Fruit fly (Drosophila melanogaster) whole organism, embryonic: ENCODE results near the gene Sc2.

Experiments
- Adf1 ChIP-seq: fragments of 200-800 bp; sonication (Bioruptor generic); IDR thresholded peaks from 2 replicates; pipeline ENCODE4 v1.3.6; 2022; ENCODE audit warnings: missing biosample characterization, missing genetic modification characterization
- CG1024 ChIP-seq: fragments of 200-800 bp; sonication (Bioruptor generic); IDR thresholded peaks from 2 replicates; pipeline ENCODE4 v1.3.6; 2022; ENCODE audit warnings: missing biosample characterization, missing genetic modification characterization
- CG10321 ChIP-seq: fragments of 200-800 bp; sonication (Bioruptor generic); IDR thresholded peaks from 2 replicates; pipeline ENCODE4 v1.3.6; 2022; ENCODE audit warnings: missing biosample characterization, missing genetic modification characterization
- CG10462 ChIP-seq: fragments of 200-800 bp; sonication (Bioruptor generic); optimal IDR thresholded peaks from 2 replicates; lab custom pipeline; 2016; ENCODE audit warnings: missing biosample characterization, missing genetic modification characterization
- CG11085 ChIP-seq: fragments of 200-800 bp; sonication (Bioruptor generic); IDR thresholded peaks from 2 replicates; pipeline ENCODE4 v1.3.6; 2022; ENCODE audit warnings: missing biosample characterization, missing genetic modification characterization
- CG11723 ChIP-seq: fragments of 200-800 bp; sonication (Bioruptor generic); optimal IDR thresholded peaks from 2 replicates; lab custom pipeline; 2017; ENCODE audit warnings: missing biosample characterization, mild to moderate bottlenecking, missing genetic modification characterization
- CG14965 ChIP-seq: fragments of 200-800 bp; sonication (Bioruptor generic); optimal IDR thresholded peaks from 2 replicates; lab custom pipeline; 2016; ENCODE audit warnings: missing biosample characterization, missing genetic modification characterization, borderline replicate concordance
- CG1647 ChIP-seq: fragments of 200-800 bp; sonication (Bioruptor generic); optimal IDR thresholded peaks from 3 replicates; lab custom pipeline; 2016; ENCODE audit warnings: missing biosample characterization, missing genetic modification characterization
- CG16779 ChIP-seq: fragments of 200-800 bp; sonication (Bioruptor generic); IDR thresholded peaks from 2 replicates; pipeline ENCODE4 v1.3.6; 2022; ENCODE audit warnings: missing biosample characterization, missing genetic modification characterization
- CG18764 ChIP-seq: fragments of 200-800 bp; sonication (Bioruptor generic); optimal IDR thresholded peaks from 3 replicates; lab custom pipeline; 2016; ENCODE audit warnings: missing biosample characterization, missing genetic modification characterization
- CG2120 ChIP-seq: fragments of 200-800 bp; sonication (Bioruptor generic); optimal IDR thresholded peaks from 3 replicates; lab custom pipeline; 2016; ENCODE audit warnings: missing biosample characterization, missing genetic modification characterization
- CG3065 ChIP-seq: fragments of 200-800 bp; sonication (Bioruptor generic); optimal IDR thresholded peaks from 2 replicates; lab custom pipeline; 2016; ENCODE audit warnings: missing biosample characterization, missing genetic modification characterization
- CG32767 ChIP-seq: fragments of 200-800 bp; sonication (Bioruptor generic); IDR thresholded peaks from 2 replicates; pipeline ENCODE4 v1.3.6; 2022; ENCODE audit warnings: missing biosample characterization, missing genetic modification characterization
- CG32772 ChIP-seq: fragments of 200-800 bp; sonication (Bioruptor generic); IDR thresholded peaks from 2 replicates; pipeline ENCODE4 v1.3.6; 2022; ENCODE audit warnings: missing biosample characterization, missing genetic modification characterization
- CG42726 ChIP-seq: fragments of 200-800 bp; sonication (Bioruptor generic); IDR thresholded peaks from 2 replicates; pipeline ENCODE4 v1.3.6; 2022; ENCODE audit warnings: missing biosample characterization, missing genetic modification characterization; ENCODE audit not compliant: partially characterized antibody
- CG4617 ChIP-seq: fragments of 200-800 bp; sonication (Bioruptor generic); optimal IDR thresholded peaks from 3 replicates; lab custom pipeline; 2016; ENCODE audit warnings: missing biosample characterization, missing genetic modification characterization, borderline replicate concordance
- CG6854 ChIP-seq: fragments of 200-800 bp; sonication (Bioruptor generic); optimal IDR thresholded peaks from 3 replicates; lab custom pipeline; 2017; ENCODE audit warnings: missing biosample characterization, mild to moderate bottlenecking, missing genetic modification characterization
- CG7271 ChIP-seq: fragments of 200-800 bp; sonication (Bioruptor generic); optimal IDR thresholded peaks from 2 replicates; lab custom pipeline; 2018; ENCODE audit warnings: missing biosample characterization, mild to moderate bottlenecking, missing genetic modification characterization, moderate library complexity
- Camta ChIP-seq: fragments of 200-800 bp; sonication (Bioruptor generic); optimal IDR thresholded peaks from 2 replicates; lab custom pipeline; 2016; ENCODE audit warnings: missing biosample characterization, missing genetic modification characterization
- D19B ChIP-seq: fragments of 200-800 bp; sonication (Bioruptor generic); optimal IDR thresholded peaks from 2 replicates; lab custom pipeline; 2017; ENCODE audit warnings: missing biosample characterization, mild to moderate bottlenecking, missing genetic modification characterization
- Doc2 ChIP-seq: fragments of 200-800 bp; sonication (Bioruptor generic); IDR thresholded peaks from 2 replicates; pipeline ENCODE4 v1.3.6; 2022; ENCODE audit warnings: missing biosample characterization, missing genetic modification characterization
- GATAe ChIP-seq: fragments of 200-800 bp; sonication (Bioruptor generic); conservative IDR thresholded peaks from 2 replicates; pipeline ENCODE4 v1.3.6; 2022; ENCODE audit warnings: missing biosample characterization, missing genetic modification characterization
- Nf-YA ChIP-seq: fragments of 200-800 bp; sonication (Bioruptor generic); IDR thresholded peaks from 2 replicates; pipeline ENCODE4 v1.3.6; 2022; ENCODE audit warnings: missing biosample characterization, missing genetic modification characterization
- Optix ChIP-seq: fragments of 200-800 bp; sonication (Bioruptor generic); IDR thresholded peaks from 3 replicates; pipeline ENCODE4 v1.3.6; 2022; ENCODE audit warnings: missing biosample characterization, missing genetic modification characterization
- Rx ChIP-seq: fragments of 200-800 bp; sonication (Bioruptor generic); IDR thresholded peaks from 2 replicates; pipeline ENCODE4 v1.3.6; 2022; ENCODE audit warnings: missing biosample characterization, missing genetic modification characterization
- Side ChIP-seq: fragments of 200-800 bp; sonication (Bioruptor generic); optimal IDR thresholded peaks from 2 replicates; lab custom pipeline; 2016; ENCODE audit warnings: missing biosample characterization, missing genetic modification characterization
- Trl ChIP-seq, 3 experiments: fragments of >200 bp in 2 of 3; fragments of 200-800 bp in 1 of 3; sonication (Bioruptor generic) in 1 of 3; optimal IDR thresholded peaks; 2 replicates in 1 of 3; 3 replicates in 2 of 3; lab custom pipeline; 2016 to 2017; ENCODE audit warnings: missing biosample characterization in 1 of 3, missing genetic modification characterization in 1 of 3
- Usf ChIP-seq: fragments of 200-800 bp; sonication (Bioruptor generic); optimal IDR thresholded peaks from 2 replicates; lab custom pipeline; 2017; ENCODE audit warnings: missing genotype, missing biosample characterization, missing genetic modification characterization
- ac ChIP-seq: fragments of 200-800 bp; sonication (Bioruptor generic); optimal IDR thresholded peaks from 3 replicates; lab custom pipeline; 2017; ENCODE audit warnings: missing biosample characterization, mild to moderate bottlenecking, missing genetic modification characterization
- al ChIP-seq: fragments of 200-800 bp; sonication (Bioruptor generic); IDR thresholded peaks from 2 replicates; pipeline ENCODE4 v1.3.6; 2022; ENCODE audit warnings: missing biosample characterization, missing genetic modification characterization
- ara ChIP-seq: fragments of 200-800 bp; sonication (Bioruptor generic); IDR thresholded peaks from 2 replicates; pipeline ENCODE4 v1.3.6; 2022; ENCODE audit warnings: missing biosample characterization, missing genetic modification characterization
- btn ChIP-seq: fragments of 200-800 bp; sonication (Bioruptor generic); optimal IDR thresholded peaks from 2 replicates; lab custom pipeline; 2016; ENCODE audit warnings: missing biosample characterization, missing genetic modification characterization
- chinmo ChIP-seq: fragments of 200-800 bp; sonication (Bioruptor generic); IDR thresholded peaks from 4 replicates; pipeline ENCODE4 v1.3.6; 2022; ENCODE audit warnings: missing biosample characterization, missing genetic modification characterization; ENCODE audit not compliant: partially characterized antibody
- croc ChIP-seq: fragments of 200-800 bp; sonication (Bioruptor generic); conservative IDR thresholded peaks from 3 replicates; pipeline ENCODE4 v1.3.6; 2022; ENCODE audit warnings: missing biosample characterization, missing genetic modification characterization
- da ChIP-seq: fragments of 200-800 bp; sonication (Bioruptor generic); optimal IDR thresholded peaks from 2 replicates; lab custom pipeline; 2016; ENCODE audit warnings: missing biosample characterization, missing genetic modification characterization
- dm ChIP-seq: fragments of 200-800 bp; sonication (Bioruptor generic); optimal IDR thresholded peaks from 3 replicates; lab custom pipeline; 2016; ENCODE audit warnings: missing biosample characterization, missing genetic modification characterization
- fd3F ChIP-seq: fragments of 200-800 bp; sonication (Bioruptor generic); optimal IDR thresholded peaks from 2 replicates; lab custom pipeline; 2018; ENCODE audit warnings: missing biosample characterization, mild to moderate bottlenecking, missing genetic modification characterization, moderate library complexity
- her ChIP-seq: fragments of 200-800 bp; sonication (Bioruptor generic); optimal IDR thresholded peaks from 2 replicates; lab custom pipeline; 2016; ENCODE audit warnings: missing biosample characterization, missing genetic modification characterization
- ken ChIP-seq: fragments of 200-800 bp; sonication (Bioruptor generic); IDR thresholded peaks from 3 replicates; pipeline ENCODE4 v1.3.6; 2022; ENCODE audit warnings: missing biosample characterization, missing genetic modification characterization
- mirr ChIP-seq: fragments of 200-800 bp; sonication (Bioruptor generic); optimal IDR thresholded peaks from 3 replicates; lab custom pipeline; 2018; ENCODE audit warnings: missing biosample characterization, mild to moderate bottlenecking, missing genetic modification characterization
- p53 ChIP-seq: fragments of 200-800 bp; sonication (Bioruptor generic); optimal IDR thresholded peaks from 2 replicates; lab custom pipeline; 2016; ENCODE audit warnings: missing biosample characterization, missing genetic modification characterization
- pho ChIP-seq: fragments of 200-800 bp; sonication (Bioruptor generic); optimal IDR thresholded peaks from 2 replicates; lab custom pipeline; 2016; ENCODE audit warnings: missing biosample characterization, missing genetic modification characterization
- pita ChIP-seq: fragments of 200-800 bp; sonication (Bioruptor generic); optimal IDR thresholded peaks from 2 replicates; lab custom pipeline; 2017; ENCODE audit warnings: missing biosample characterization, mild to moderate bottlenecking, missing genetic modification characterization
- salm ChIP-seq: fragments of 200-800 bp; sonication (Bioruptor generic); optimal IDR thresholded peaks from 2 replicates; lab custom pipeline; 2018; ENCODE audit warnings: missing biosample characterization, mild to moderate bottlenecking, missing genetic modification characterization
- sc ChIP-seq, 3 experiments: fragments of >200 bp in 2 of 3; fragments of 200-800 bp in 1 of 3; sonication (Bioruptor generic) in 1 of 3; optimal IDR thresholded peaks; 2 replicates in 2 of 3; 3 replicates in 1 of 3; lab custom pipeline; 2017; ENCODE audit warnings: mild to moderate bottlenecking in 1 of 3, missing biosample characterization in 1 of 3, missing genetic modification characterization in 1 of 3, missing genetic modification reagents in 1 of 3
- scrt ChIP-seq: fragments of 200-800 bp; sonication (Bioruptor generic); optimal IDR thresholded peaks from 2 replicates; lab custom pipeline; 2018; ENCODE audit warnings: missing biosample characterization, mild to moderate bottlenecking, missing genetic modification characterization, moderate library complexity
- seq ChIP-seq: fragments of 200-800 bp; sonication (Bioruptor generic); IDR thresholded peaks from 2 replicates; pipeline ENCODE4 v1.3.6; 2022; ENCODE audit warnings: missing biosample characterization, missing genetic modification characterization
- stwl ChIP-seq: fragments of 200-800 bp; sonication (Bioruptor generic); optimal IDR thresholded peaks from 3 replicates; lab custom pipeline; 2018; ENCODE audit warnings: missing biosample characterization, mild to moderate bottlenecking, missing genetic modification characterization, moderate library complexity
- tio ChIP-seq: fragments of 200-800 bp; sonication (Bioruptor generic); optimal IDR thresholded peaks from 2 replicates; lab custom pipeline; 2017; ENCODE audit warnings: missing biosample characterization, missing genetic modification characterization, inconsistent platforms
- twi ChIP-seq: fragments of 200-800 bp; optimal IDR thresholded peaks from 2 replicates; lab custom pipeline; 2019; ENCODE audit warnings: missing biosample characterization, mild to moderate bottlenecking, missing genetic modification characterization, moderate library complexity
- zfh2 ChIP-seq: fragments of 200-800 bp; sonication (Bioruptor generic); optimal IDR thresholded peaks from 2 replicates; lab custom pipeline; 2016; ENCODE audit warnings: missing biosample characterization, missing genetic modification characterization

The Sc2 gene

dm6 chr3L:3892154-3892624, 11.1 kb upstream of the Sc2 start, which contains the start of gene Fie (continued):
- TF ChIP-seq ken (GFP tag; lab: Robert Waterston, UW) = no peak
- TF ChIP-seq tio (GFP tag; lab: Kevin White, UChicago) = peak; percentile 63
- TF ChIP-seq D19B (GFP tag; lab: Kevin White, UChicago) = peak; percentile 42
- no peak for TF ChIP-seq CG7271 (tag; lab: Kevin White, UChicago)
- no peak for TF ChIP-seq GATAe (GFP tag; lab: Robert Waterston, UW)
- TF ChIP-seq CG16779 (GFP tag; lab: Robert Waterston, UW) = no peak
- TF ChIP-seq Doc2 (GFP tag; lab: Robert Waterston, UW) = no peak
- peak; percentile 57 for TF ChIP-seq fd3F (GFP tag; lab: Kevin White, UChicago)
- TF ChIP-seq p53 (GFP tag; lab: Kevin White, UChicago) = no peak
- no peak for TF ChIP-seq Rx (GFP tag; lab: Robert Waterston, UW)
- peak; percentile 58; the same call in 1 of the 2 replicates for TF ChIP-seq CG32767 (GFP tag; lab: Robert Waterston, UW)
- TF ChIP-seq Usf (GFP tag; lab: Kevin White, UChicago) = peak; percentile 40
- TF ChIP-seq twi (tag; lab: Kevin White, UChicago) = no peak
- TF ChIP-seq zfh2 (GFP tag; lab: Kevin White, UChicago) = peak; percentile 34
- no peak for TF ChIP-seq pita (GFP tag; lab: Kevin White, UChicago)
- no peak for TF ChIP-seq her (GFP tag; lab: Kevin White, UChicago)
- TF ChIP-seq CG3065 (GFP tag; lab: Kevin White, UChicago) = no peak
- no peak for TF ChIP-seq chinmo (GFP tag; lab: Robert Waterston, UW)
- 0 out of 2 replicates have a peak, but pooled peaks have one; percentile 22 for TF ChIP-seq al (GFP tag; lab: Robert Waterston, UW)
- TF ChIP-seq Nf-YA = no peak
- 0 out of 3 replicates have a peak, but pooled peaks have one; percentile 18 for TF ChIP-seq croc (GFP tag; lab: Robert Waterston, UW)
- no peak for TF ChIP-seq CG10462 (GFP tag; lab: Kevin White, UChicago)
- no peak for TF ChIP-seq sc (optimal IDR thresholded peaks at IDR 0.05; lab: Kevin White, UChicago)
- TF ChIP-seq sc (GFP tag; optimal IDR thresholded peaks at IDR 0.05; lab: Kevin White, UChicago) = peak; percentile 16
- TF ChIP-seq CG6854 (GFP tag; lab: Kevin White, UChicago) = peak; percentile 70
- TF ChIP-seq Side = no peak
- no peak for TF ChIP-seq dm (GFP tag; lab: Kevin White, UChicago)
- no peak for TF ChIP-seq mirr (GFP tag; lab: Kevin White, UChicago)
- no peak for TF ChIP-seq salm (tag; lab: Kevin White, UChicago)
- peak; percentile 35 for TF ChIP-seq CG11723 (GFP tag; lab: Kevin White, UChicago)
- no peak for TF ChIP-seq Camta
- no peak for TF ChIP-seq Optix (GFP tag; lab: Robert Waterston, UW)
- TF ChIP-seq CG1647 (GFP tag; lab: Kevin White, UChicago) = no peak
- TF ChIP-seq ac (GFP tag; lab: Kevin White, UChicago) = no peak
- no peak for TF ChIP-seq CG42726 (GFP tag; lab: Robert Waterston, UW)
- no peak for TF ChIP-seq ara (GFP tag; lab: Robert Waterston, UW)
- TF ChIP-seq CG11085 (GFP tag; lab: Robert Waterston, UW) = no peak
- no peak for TF ChIP-seq da (GFP tag; lab: Kevin White, UChicago)
- TF ChIP-seq CG32772 (GFP tag; lab: Robert Waterston, UW) = no peak
- TF ChIP-seq CG18764 (GFP tag; lab: Kevin White, UChicago) = no peak
- no peak for TF ChIP-seq stwl (tag; lab: Kevin White, UChicago)
- peak; percentile 47 for TF ChIP-seq pho (GFP tag; lab: Kevin White, UChicago)
- TF ChIP-seq CG2120 (GFP tag; lab: Kevin White, UChicago) = peak; percentile 86
- peak; percentile 67 for TF ChIP-seq seq (GFP tag; lab: Robert Waterston, UW)
- TF ChIP-seq CG1024 (GFP tag; lab: Robert Waterston, UW) = no peak
- no peak for TF ChIP-seq btn (GFP tag; lab: Kevin White, UChicago)
- TF ChIP-seq CG14965 (GFP tag; lab: Kevin White, UChicago) = no peak
- TF ChIP-seq CG10321 = no peak
- 0 out of 2 replicates have a peak, but pooled peaks have one; percentile 17 for TF ChIP-seq Adf1 (GFP tag; lab: Robert Waterston, UW)
- no peak for TF ChIP-seq Trl (optimal IDR thresholded peaks at IDR 0.05; lab: Kevin White, UChicago)
- no peak for TF ChIP-seq Trl (GFP tag; optimal IDR thresholded peaks at IDR 0.05; lab: Kevin White, UChicago)
- no peak for TF ChIP-seq CG4617 (GFP tag; lab: Kevin White, UChicago)
- TF ChIP-seq scrt (GFP tag; lab: Kevin White, UChicago) = peak; percentile 74
